Worm (Caenorhabditis elegans): ENCODE results near the gene M110.3.

- TF ChIP-seq snpc-4 (tag; optimal IDR thresholded peaks at IDR 0.05) (no peak), nhr-11 (tag; optimal IDR thresholded peaks at IDR 0.05) (no peak), unc-55 (GFP tag; optimal IDR thresholded peaks at IDR 0.05) (no peak), nhr-12 (tag; optimal IDR thresholded peaks at IDR 0.05) (no peak), F13H6.1 (tag; optimal IDR thresholded peaks at IDR 0.05) (no peak), unc-39 (tag; optimal IDR thresholded peaks at IDR 0.05) (no peak), egl-27 (tag; optimal IDR thresholded peaks at IDR 0.05) (no peak), unc-62 (GFP tag; optimal IDR thresholded peaks at IDR 0.05) (no peak), mdl-1 (tag; optimal IDR thresholded peaks at IDR 0.05) (no peak), nhr-237 (tag; optimal IDR thresholded peaks at IDR 0.05) (no peak), lsy-2 (tag; optimal IDR thresholded peaks at IDR 0.05) (no peak), lin-13 (GFP tag; optimal IDR thresholded peaks at IDR 0.05) (no peak), nhr-6 (tag; optimal IDR thresholded peaks at IDR 0.05) (no peak)
Observed at ce11 chrII:8230976-8231375, 14.6 kb upstream of the M110.3 start, which contains the start of gene M110.9.
